Worm (Caenorhabditis elegans): ENCODE measurements around the gene mdt-22.

- TF ChIP-seq med-1 (GFP tag; optimal IDR thresholded peaks at IDR 0.05; ENCODE audit: insufficient read depth): no peak
- no peak for TF ChIP-seq tab-1 (GFP tag; IDR thresholded peaks at IDR 0.05)
These were observed 17.9 kb upstream of the mdt-22 start for ce11 chrII:10283145-10283544.

All from whole organism, midembryonic.